Fruit fly (Drosophila melanogaster) whole organism, prepupa: ENCODE results near the gene CG13898.

Experiments
- Blimp-1 ChIP-seq: fragments of 200-800 bp; sonication (Bioruptor generic); optimal IDR thresholded peaks from 3 replicates; lab custom pipeline; 2017; ENCODE audit warnings: missing biosample characterization, missing genetic modification characterization, mild to moderate bottlenecking, moderate library complexity, missing genetic modification reagents
- CG10631 ChIP-seq: fragments of 200-800 bp; sonication (Bioruptor generic); optimal IDR thresholded peaks from 2 replicates; lab custom pipeline; 2016; ENCODE audit warnings: missing biosample characterization, missing genetic modification characterization
- CG10669 ChIP-seq: fragments of 200-800 bp; sonication (Bioruptor generic); optimal IDR thresholded peaks from 3 replicates; lab custom pipeline; 2018; ENCODE audit warnings: missing biosample characterization, mild to moderate bottlenecking, missing genetic modification characterization, moderate library complexity
- CG11762 ChIP-seq: fragments of 200-800 bp; sonication (Bioruptor generic); optimal IDR thresholded peaks from 3 replicates; lab custom pipeline; 2016; ENCODE audit warnings: missing biosample characterization, missing genetic modification characterization; ENCODE audit not compliant: insufficient read depth
- CG11902 ChIP-seq: fragments of 200-800 bp; sonication (Bioruptor generic); optimal IDR thresholded peaks from 3 replicates; lab custom pipeline; 2016; ENCODE audit warnings: missing biosample characterization, missing genetic modification characterization
- CG15336 ChIP-seq: fragments of 200-800 bp; sonication (Bioruptor generic); IDR thresholded peaks from 2 replicates; pipeline ENCODE4 v1.3.6; 2022; ENCODE audit warnings: missing biosample characterization, missing genetic modification characterization
- CG1621 ChIP-seq: fragments of 200-800 bp; sonication (Bioruptor generic); optimal IDR thresholded peaks from 3 replicates; lab custom pipeline; 2018; ENCODE audit warnings: missing biosample characterization, mild to moderate bottlenecking, missing genetic modification characterization
- CG16779 ChIP-seq: fragments of 200-800 bp; sonication (Bioruptor generic); optimal IDR thresholded peaks from 3 replicates; lab custom pipeline; 2017; ENCODE audit warnings: missing biosample characterization, mild to moderate bottlenecking, missing genetic modification characterization
- CG3032 ChIP-seq: fragments of 200-800 bp; optimal IDR thresholded peaks from 2 replicates; lab custom pipeline; 2019; ENCODE audit warnings: missing biosample characterization, mild to moderate bottlenecking, missing genetic modification characterization, moderate library complexity
- CG31627 ChIP-seq: fragments of 200-800 bp; sonication (Bioruptor generic); optimal IDR thresholded peaks from 3 replicates; lab custom pipeline; 2016; ENCODE audit warnings: missing biosample characterization, missing genetic modification characterization
- CG32006 ChIP-seq: fragments of 200-800 bp; sonication (Bioruptor generic); optimal IDR thresholded peaks from 3 replicates; lab custom pipeline; 2017; ENCODE audit warnings: missing biosample characterization, mild to moderate bottlenecking, missing genetic modification characterization
- CG6792 ChIP-seq: fragments of 200-800 bp; sonication (Bioruptor generic); optimal IDR thresholded peaks from 3 replicates; lab custom pipeline; 2016; ENCODE audit warnings: missing biosample characterization, missing genetic modification characterization
- CG6808 ChIP-seq: fragments of 200-800 bp; sonication (Bioruptor generic); optimal IDR thresholded peaks from 3 replicates; lab custom pipeline; 2017; ENCODE audit warnings: missing biosample characterization, missing genetic modification characterization, mild to moderate bottlenecking, moderate library complexity, missing genetic modification reagents
- CG7368 ChIP-seq: fragments of 200-800 bp; sonication (Bioruptor generic); optimal IDR thresholded peaks from 3 replicates; lab custom pipeline; 2016; ENCODE audit warnings: missing biosample characterization, missing genetic modification characterization
- CG8119 ChIP-seq: fragments of 200-800 bp; sonication (Bioruptor generic); IDR thresholded peaks from 3 replicates; pipeline ENCODE4 v1.3.6; 2022; ENCODE audit warnings: missing biosample characterization, missing genetic modification characterization
- CG8319 ChIP-seq: fragments of 200-800 bp; sonication (Bioruptor generic); optimal IDR thresholded peaks from 3 replicates; lab custom pipeline; 2016; ENCODE audit warnings: missing biosample characterization, missing genetic modification characterization
- CG8632 ChIP-seq: fragments of 200-800 bp; sonication (Bioruptor generic); optimal IDR thresholded peaks from 3 replicates; lab custom pipeline; 2016; ENCODE audit warnings: missing biosample characterization, missing genetic modification characterization
- Eip78C ChIP-seq: fragments of 200-800 bp; sonication (Bioruptor generic); peaks from one replicate; lab custom pipeline; 2016; ENCODE audit warnings: missing biosample characterization, missing genetic modification characterization
- Eip93F ChIP-seq: fragments of 200-800 bp; sonication (Bioruptor generic); optimal IDR thresholded peaks from 2 replicates; lab custom pipeline; 2016; ENCODE audit warnings: missing biosample characterization, mild to moderate bottlenecking, missing genetic modification characterization
- Ets21C ChIP-seq: fragments of 200-800 bp; sonication (Bioruptor generic); optimal IDR thresholded peaks from 3 replicates; lab custom pipeline; 2016; ENCODE audit warnings: missing biosample characterization, missing genetic modification characterization
- Hr38 ChIP-seq: sonication (Bioruptor generic); optimal IDR thresholded peaks from 2 replicates; lab custom pipeline; 2016; ENCODE audit warnings: missing biosample characterization, missing genetic modification characterization
- Hr39 ChIP-seq: fragments of 200-800 bp; sonication (Bioruptor generic); optimal IDR thresholded peaks from 2 replicates; lab custom pipeline; 2016; ENCODE audit warnings: missing biosample characterization, missing genetic modification characterization
- Hr4 ChIP-seq: fragments of 200-800 bp; sonication (Bioruptor generic); optimal IDR thresholded peaks from 3 replicates; lab custom pipeline; 2016; ENCODE audit warnings: missing biosample characterization, missing genetic modification characterization
- OdsH ChIP-seq: fragments of 200-800 bp; sonication (Bioruptor generic); optimal IDR thresholded peaks from 3 replicates; lab custom pipeline; 2016; ENCODE audit warnings: missing biosample characterization, missing genetic modification characterization
- Smox ChIP-seq: fragments of 200-800 bp; sonication (Bioruptor generic); optimal IDR thresholded peaks from 3 replicates; lab custom pipeline; 2016; ENCODE audit warnings: missing biosample characterization, missing genetic modification characterization
- Sox102F ChIP-seq: fragments of 200-800 bp; sonication (Bioruptor generic); optimal IDR thresholded peaks from 2 replicates; lab custom pipeline; 2016; ENCODE audit warnings: missing biosample characterization, mild to moderate bottlenecking, missing genetic modification characterization
- Sox14 ChIP-seq: fragments of 200-800 bp; sonication (Bioruptor generic); optimal IDR thresholded peaks from 3 replicates; lab custom pipeline; 2016; ENCODE audit warnings: missing biosample characterization, missing genetic modification characterization
- achi ChIP-seq: fragments of 200-800 bp; sonication (Bioruptor generic); optimal IDR thresholded peaks from 3 replicates; lab custom pipeline; 2016; ENCODE audit warnings: missing biosample characterization, missing genetic modification characterization
- acj6 ChIP-seq: fragments of 200-800 bp; sonication (Bioruptor generic); optimal IDR thresholded peaks from 3 replicates; lab custom pipeline; 2016; ENCODE audit warnings: missing biosample characterization, missing genetic modification characterization
- cyc ChIP-seq: fragments of 200-800 bp; sonication (Bioruptor generic); optimal IDR thresholded peaks from 3 replicates; lab custom pipeline; 2016; ENCODE audit warnings: missing biosample characterization, missing genetic modification characterization
- dac ChIP-seq: fragments of 200-800 bp; sonication (Bioruptor generic); optimal IDR thresholded peaks from 2 replicates; lab custom pipeline; 2017; ENCODE audit warnings: missing biosample characterization, mild to moderate bottlenecking, missing genetic modification characterization
- dsx ChIP-seq: fragments of 200-800 bp; optimal IDR thresholded peaks from 3 replicates; lab custom pipeline; 2019; ENCODE audit warnings: missing biosample characterization, mild to moderate bottlenecking, missing genetic modification characterization, moderate library complexity; ENCODE audit not compliant: poor library complexity, severe bottlenecking
- eg ChIP-seq: fragments of 200-800 bp; sonication (Bioruptor generic); IDR thresholded peaks from 3 replicates; pipeline ENCODE4 v1.3.6; 2022; ENCODE audit warnings: missing biosample characterization, missing genetic modification characterization
- esn ChIP-seq: fragments of 200-800 bp; sonication (Bioruptor generic); optimal IDR thresholded peaks from 2 replicates; lab custom pipeline; 2016; ENCODE audit warnings: missing biosample characterization, mild to moderate bottlenecking, missing genetic modification characterization, moderate library complexity
- fd59A ChIP-seq: fragments of 200-800 bp; sonication (Bioruptor generic); optimal IDR thresholded peaks from 2 replicates; lab custom pipeline; 2017; ENCODE audit warnings: missing biosample characterization, mild to moderate bottlenecking, missing genetic modification characterization, missing genetic modification reagents
- fd85E ChIP-seq: fragments of 200-800 bp; sonication (Bioruptor generic); optimal IDR thresholded peaks from 3 replicates; lab custom pipeline; 2016; ENCODE audit warnings: missing biosample characterization, missing genetic modification characterization
- fkh ChIP-seq: fragments of 200-800 bp; sonication (Bioruptor generic); optimal IDR thresholded peaks from 3 replicates; lab custom pipeline; 2017; ENCODE audit warnings: missing biosample characterization, mild to moderate bottlenecking, missing genetic modification characterization, moderate library complexity
- lz ChIP-seq: fragments of 200-800 bp; sonication (Bioruptor generic); optimal IDR thresholded peaks from 3 replicates; lab custom pipeline; 2016; ENCODE audit warnings: missing biosample characterization, missing genetic modification characterization
- net ChIP-seq: fragments of 200-800 bp; sonication (Bioruptor generic); optimal IDR thresholded peaks from 3 replicates; lab custom pipeline; 2016; ENCODE audit warnings: missing biosample characterization, missing genetic modification characterization
- pdm3 ChIP-seq: fragments of 200-800 bp; sonication (Bioruptor generic); optimal IDR thresholded peaks from 3 replicates; lab custom pipeline; 2016; ENCODE audit warnings: missing biosample characterization, missing genetic modification characterization
- salr ChIP-seq, 2 experiments: fragments of 200-800 bp; sonication (Bioruptor generic); optimal IDR thresholded peaks; 3 replicates each; lab custom pipeline; 2016 to 2018; ENCODE audit warnings: missing biosample characterization in 2 of 2, missing genetic modification characterization in 2 of 2, mild to moderate bottlenecking in 1 of 2
- ss ChIP-seq, 2 experiments: fragments of 200-800 bp; sonication (Bioruptor generic); optimal IDR thresholded peaks; 2 replicates in 1 of 2; 3 replicates in 1 of 2; lab custom pipeline; 2017 to 2018; ENCODE audit warnings: mild to moderate bottlenecking in 2 of 2, missing biosample characterization in 2 of 2, missing genetic modification characterization in 2 of 2, moderate library complexity in 1 of 2
- svp ChIP-seq: fragments of 200-800 bp; sonication (Bioruptor generic); peaks from one replicate; lab custom pipeline; 2016; ENCODE audit warnings: missing biosample characterization, missing genetic modification characterization
- topi ChIP-seq: fragments of 200-800 bp; sonication (Bioruptor generic); optimal IDR thresholded peaks from 3 replicates; lab custom pipeline; 2016; ENCODE audit warnings: missing biosample characterization, missing genetic modification characterization
- vri ChIP-seq: fragments of 200-800 bp; sonication (Bioruptor generic); optimal IDR thresholded peaks from 3 replicates; lab custom pipeline; 2016; ENCODE audit warnings: missing biosample characterization, mild to moderate bottlenecking, missing genetic modification characterization

The CG13898 gene

dm6 chr3L:780867-781701 lies 22.8 kb downstream of the CG13898 start (continued):
- TF ChIP-seq pdm3 (GFP tag; lab: Kevin White, UChicago) (peak; percentile 90), achi (GFP tag; lab: Kevin White, UChicago) (peak; percentile 83), esn (GFP tag; lab: Kevin White, UChicago) (peak; percentile 96), OdsH (peak; percentile 95), fkh (GFP tag; lab: Kevin White, UChicago) (no peak), fd59A (GFP tag; lab: Kevin White, UChicago) (peak; percentile 92), fd85E (peak; percentile 71), vri (GFP tag; lab: Kevin White, UChicago) (peak; percentile 89), CG15336 (GFP tag; lab: Robert Waterston, UW) (peak; percentile 90), CG3032 (tag; lab: Kevin White, UChicago) (peak; percentile 88)
- TF ChIP-seq, all 60 proteins: peak for 58

dm6 chr3L:780489-780866 lies 23.4 kb downstream of the CG13898 start:
- peak; percentile 78 for TF ChIP-seq svp (GFP tag; lab: Kevin White, UChicago)
- peak; percentile 75 for TF ChIP-seq vri (GFP tag; lab: Kevin White, UChicago)
- TF ChIP-seq Eip78C: peak; percentile 68
- no peak for TF ChIP-seq CG16779 (tag; lab: Kevin White, UChicago)
- no peak for TF ChIP-seq Eip93F (GFP tag; lab: Kevin White, UChicago)
- no peak for TF ChIP-seq CG11762
- TF ChIP-seq Sox102F (GFP tag; lab: Kevin White, UChicago): peak; percentile 16
- TF ChIP-seq Blimp-1 (GFP tag; lab: Kevin White, UChicago): no peak
- TF ChIP-seq ss (GFP tag; optimal IDR thresholded peaks at IDR 0.05; lab: Kevin White, UChicago): no peak
- no peak for TF ChIP-seq CG6808 (GFP tag; lab: Kevin White, UChicago)

dm6 chr3L:778977-779376 lies 24.9 kb downstream of the CG13898 start:
- TF ChIP-seq CG6792 (GFP tag; lab: Kevin White, UChicago): no peak
- TF ChIP-seq CG8119 (GFP tag; lab: Robert Waterston, UW): peak; percentile 75
- no peak for TF ChIP-seq CG3032 (tag; lab: Kevin White, UChicago)
- peak; percentile 70 for TF ChIP-seq eg (GFP tag; lab: Robert Waterston, UW)
- no peak for TF ChIP-seq CG10669 (GFP tag; lab: Kevin White, UChicago)
- no peak for TF ChIP-seq acj6
- no peak for TF ChIP-seq CG11902 (GFP tag; lab: Kevin White, UChicago)
- TF ChIP-seq CG6808 (GFP tag; lab: Kevin White, UChicago): no peak
- peak; percentile 15 for TF ChIP-seq Hr39 (GFP tag; lab: Kevin White, UChicago)
- TF ChIP-seq net (GFP tag; lab: Kevin White, UChicago): peak; percentile 41
- TF ChIP-seq CG11762: peak; percentile 28
- no peak for TF ChIP-seq lz
- no peak for TF ChIP-seq CG1621 (tag; lab: Kevin White, UChicago)
- TF ChIP-seq Hr38: no peak
- TF ChIP-seq fkh (GFP tag; lab: Kevin White, UChicago): peak; percentile 43
- no peak for TF ChIP-seq Blimp-1 (GFP tag; lab: Kevin White, UChicago)
- no peak for TF ChIP-seq dsx (GFP tag; lab: Kevin White, UChicago)
- peak; percentile 15 for TF ChIP-seq CG10631 (GFP tag; lab: Kevin White, UChicago)
- no peak for TF ChIP-seq Smox
- TF ChIP-seq cyc (GFP tag; lab: Kevin White, UChicago): no peak
- no peak for TF ChIP-seq CG31627
- no peak for TF ChIP-seq Ets21C (GFP tag; lab: Kevin White, UChicago)
- peak; percentile 54 for TF ChIP-seq pdm3 (GFP tag; lab: Kevin White, UChicago)
- peak; percentile 9 for TF ChIP-seq Sox14 (GFP tag; lab: Kevin White, UChicago)
- TF ChIP-seq ss (GFP tag; optimal IDR thresholded peaks at IDR 0.05; lab: Kevin White, UChicago): no peak
- TF ChIP-seq CG7368 (GFP tag; lab: Kevin White, UChicago): peak; percentile 8
- TF ChIP-seq dac: peak; percentile 42
- no peak for TF ChIP-seq Eip93F (GFP tag; lab: Kevin White, UChicago)
- peak; percentile 75 for TF ChIP-seq Hr4 (GFP tag; lab: Kevin White, UChicago)
- TF ChIP-seq CG8319 (GFP tag; lab: Kevin White, UChicago): no peak
- peak; percentile 84 for TF ChIP-seq CG15336 (GFP tag; lab: Robert Waterston, UW)
- TF ChIP-seq topi (GFP tag; lab: Kevin White, UChicago): no peak
- TF ChIP-seq vri (GFP tag; lab: Kevin White, UChicago): no peak
- peak; percentile 68 for TF ChIP-seq CG32006 (GFP tag; lab: Kevin White, UChicago)
- TF ChIP-seq CG8632 (GFP tag; lab: Kevin White, UChicago): no peak
- no peak for TF ChIP-seq salr (GFP tag; optimal IDR thresholded peaks at IDR 0.05; lab: Kevin White, UChicago)
